Fruit fly (Drosophila melanogaster): Measurements from ENCODE around the gene CG11586.

CG11586 gene

DNA sequence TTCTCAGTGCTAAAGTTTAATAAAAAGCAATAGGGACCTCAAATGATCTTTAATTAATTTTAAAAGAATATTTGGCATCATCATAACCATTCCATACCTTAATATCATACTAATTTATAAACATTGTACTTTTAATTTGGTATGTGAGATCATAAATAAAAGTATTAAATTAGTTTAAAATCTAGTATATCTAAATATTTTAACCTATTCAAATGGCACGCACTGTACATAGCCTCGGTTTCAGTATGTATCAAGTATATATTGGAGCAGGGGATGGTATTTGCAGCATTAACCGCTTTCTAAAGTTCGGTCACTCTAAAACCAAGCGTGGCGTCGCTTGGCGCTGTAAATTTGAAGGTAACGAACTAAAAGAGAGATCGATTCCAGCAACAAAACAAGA lies 19.8 kb downstream of the CG11586 start, which contains the start of gene pav (continued):
- TF ChIP-seq chm (GFP tag; IDR thresholded peaks at IDR 0.05): no peak
- peak; percentile 63; the same call in 1 of the 2 replicates for TF ChIP-seq CG3847 (GFP tag; IDR thresholded peaks at IDR 0.05)
- TF ChIP-seq crp (GFP tag; optimal IDR thresholded peaks at IDR 0.05): peak in 1 of 2 experiments; percentile 0
- TF ChIP-seq twi (tag; optimal IDR thresholded peaks at IDR 0.05): no peak
- no peak for TF ChIP-seq CG15073 (GFP tag; optimal IDR thresholded peaks at IDR 0.05)
- TF ChIP-seq CG1792 (GFP tag; optimal IDR thresholded peaks at IDR 0.05): no peak
- peak; percentile 44 for TF ChIP-seq nerfin-1 (tag; optimal IDR thresholded peaks at IDR 0.05)
- no peak for TF ChIP-seq CG6254 (GFP tag; optimal IDR thresholded peaks at IDR 0.05)
- no peak for TF ChIP-seq tio (GFP tag; optimal IDR thresholded peaks at IDR 0.05)
- TF ChIP-seq CG12071 (GFP tag; optimal IDR thresholded peaks at IDR 0.05): no peak
- TF ChIP-seq Dll (GFP tag; IDR thresholded peaks at IDR 0.05; ENCODE audit: partially characterized antibody): no peak
- TF ChIP-seq hkb (optimal IDR thresholded peaks at IDR 0.05): no peak
- peak; percentile 65 for TF ChIP-seq hkb (GFP tag; IDR thresholded peaks at IDR 0.05)
- peak; percentile 11; the same call in 1 of the 2 replicates for TF ChIP-seq ranshi (GFP tag; IDR thresholded peaks at IDR 0.05)
- no peak for TF ChIP-seq sens (GFP tag)
- no peak for TF ChIP-seq jigr1 (GFP tag; IDR thresholded peaks at IDR 0.05)
- TF ChIP-seq Hr3 (GFP tag; optimal IDR thresholded peaks at IDR 0.05): peak; percentile 18
- TF ChIP-seq ato (GFP tag; IDR thresholded peaks at IDR 0.05; ENCODE audit: partially characterized antibody): no peak
- no peak for TF ChIP-seq CG12659 (GFP tag; optimal IDR thresholded peaks at IDR 0.05)
- TF ChIP-seq Elba2 (GFP tag; optimal IDR thresholded peaks at IDR 0.05): peak; percentile 9
- TF ChIP-seq az2 (GFP tag; optimal IDR thresholded peaks at IDR 0.05): peak; percentile 1
- TF ChIP-seq CG15011 (GFP tag; optimal IDR thresholded peaks at IDR 0.05): no peak
- no peak for TF ChIP-seq CG13296 (GFP tag; optimal IDR thresholded peaks at IDR 0.05)
- no peak for TF ChIP-seq gro (GFP tag; optimal IDR thresholded peaks at IDR 0.05)
- TF ChIP-seq CG12391 (tag; optimal IDR thresholded peaks at IDR 0.05): peak; percentile 73
- TF ChIP-seq MTF-1 (GFP tag; optimal IDR thresholded peaks at IDR 0.05; ENCODE audit: borderline replicate concordance): no peak
- no peak for TF ChIP-seq hth (optimal IDR thresholded peaks at IDR 0.05)
- TF ChIP-seq CG3163 (GFP tag; optimal IDR thresholded peaks at IDR 0.05): no peak
- no peak for TF ChIP-seq HLH3B (GFP tag; IDR thresholded peaks at IDR 0.05)
- no peak for TF ChIP-seq CG1233 (GFP tag; optimal IDR thresholded peaks at IDR 0.05)
- no peak for TF ChIP-seq Side (GFP tag; optimal IDR thresholded peaks at IDR 0.05)
- TF ChIP-seq Vsx1 (GFP tag; optimal IDR thresholded peaks at IDR 0.05): no peak
- TF ChIP-seq MESR4 (GFP tag; optimal IDR thresholded peaks at IDR 0.05): peak; percentile 46
- no peak for TF ChIP-seq CG10209 (GFP tag; optimal IDR thresholded peaks at IDR 0.05)
- peak; percentile 77 for TF ChIP-seq pzg (GFP tag; optimal IDR thresholded peaks at IDR 0.05)
- 0 out of 2 replicates have a peak, but pooled peaks have one; percentile 11 for TF ChIP-seq CG11085 (GFP tag; IDR thresholded peaks at IDR 0.05)
- no peak for TF ChIP-seq CG14965 (GFP tag; optimal IDR thresholded peaks at IDR 0.05; ENCODE audit: borderline replicate concordance)
- no peak for TF ChIP-seq CG31388 (GFP tag; optimal IDR thresholded peaks at IDR 0.05)
- TF ChIP-seq CG7372 (GFP tag; IDR thresholded peaks at IDR 0.05): peak; percentile 58
- TF ChIP-seq CG9932 (GFP tag; IDR thresholded peaks at IDR 0.05): peak; percentile 53
- no peak for TF ChIP-seq CG12219 (GFP tag; optimal IDR thresholded peaks at IDR 0.05)
- no peak for TF ChIP-seq unc-4 (GFP tag; IDR thresholded peaks at IDR 0.05; ENCODE audit: partially characterized antibody)
- TF ChIP-seq CG12744 (GFP tag; optimal IDR thresholded peaks at IDR 0.05): no peak
- peak; percentile 61 for TF ChIP-seq D19A (tag; optimal IDR thresholded peaks at IDR 0.05)
- TF ChIP-seq sisA (GFP tag; IDR thresholded peaks at IDR 0.05): 0 out of 2 replicates have a peak, but pooled peaks have one; percentile 33
- TF ChIP-seq CG2678 (tag; optimal IDR thresholded peaks at IDR 0.05): no peak
- no peak for TF ChIP-seq da (GFP tag; optimal IDR thresholded peaks at IDR 0.05)
- no peak for TF ChIP-seq CG13624 (GFP tag; optimal IDR thresholded peaks at IDR 0.05)
- TF ChIP-seq salm (tag; optimal IDR thresholded peaks at IDR 0.05): no peak
- no peak for TF ChIP-seq sc (optimal IDR thresholded peaks at IDR 0.05)
- no peak for TF ChIP-seq sc (GFP tag; optimal IDR thresholded peaks at IDR 0.05)
- no peak for TF ChIP-seq pita (GFP tag; optimal IDR thresholded peaks at IDR 0.05)

All from whole organism, embryonic.